Fruit fly (Drosophila melanogaster) whole organism, embryonic: ENCODE results near the gene anchor.

Source experiments
- Ada2b ChIP-seq: fragments of 200-800 bp; sonication (Bioruptor generic); IDR thresholded peaks from 2 replicates; pipeline ENCODE4 v1.3.6; 2022; ENCODE audit warnings: missing biosample characterization, missing genetic modification characterization
- CG1024 ChIP-seq: fragments of 200-800 bp; sonication (Bioruptor generic); IDR thresholded peaks from 2 replicates; pipeline ENCODE4 v1.3.6; 2022; ENCODE audit warnings: missing biosample characterization, missing genetic modification characterization
- CG10274 ChIP-seq: fragments of 200-800 bp; sonication (Bioruptor generic); optimal IDR thresholded peaks from 3 replicates; lab custom pipeline; 2017; ENCODE audit warnings: missing biosample characterization, mild to moderate bottlenecking, missing genetic modification characterization
- CG10959 ChIP-seq: fragments of 200-800 bp; sonication (Bioruptor generic); IDR thresholded peaks from 2 replicates; pipeline ENCODE4 v1.3.6; 2022; ENCODE audit warnings: missing biosample characterization, missing genetic modification characterization
- CG10979 ChIP-seq: fragments of 200-800 bp; sonication (Bioruptor generic); optimal IDR thresholded peaks from 2 replicates; lab custom pipeline; 2018; ENCODE audit warnings: missing biosample characterization, mild to moderate bottlenecking, missing genetic modification characterization, moderate library complexity
- CG11504 ChIP-seq: fragments of 200-800 bp; sonication (Bioruptor generic); optimal IDR thresholded peaks from 3 replicates; lab custom pipeline; 2019; ENCODE audit warnings: missing biosample characterization, mild to moderate bottlenecking, missing genetic modification characterization, moderate library complexity
- CG11723 ChIP-seq: fragments of 200-800 bp; sonication (Bioruptor generic); optimal IDR thresholded peaks from 2 replicates; lab custom pipeline; 2017; ENCODE audit warnings: missing biosample characterization, mild to moderate bottlenecking, missing genetic modification characterization
- CG17186 ChIP-seq: fragments of 200-800 bp; sonication (Bioruptor generic); optimal IDR thresholded peaks from 3 replicates; lab custom pipeline; 2017; ENCODE audit warnings: missing biosample characterization, missing genetic modification reagents, missing genetic modification characterization
- CG17361 ChIP-seq: fragments of 200-800 bp; sonication (Bioruptor generic); IDR thresholded peaks from 3 replicates; pipeline ENCODE4 v1.3.6; 2022; ENCODE audit warnings: missing biosample characterization, missing genetic modification characterization
- CG17912 ChIP-seq: fragments of 200-800 bp; sonication (Bioruptor generic); optimal IDR thresholded peaks from 2 replicates; lab custom pipeline; 2018; ENCODE audit warnings: missing biosample characterization, mild to moderate bottlenecking, missing genetic modification characterization
- CG34224 ChIP-seq: fragments of 200-800 bp; sonication (Bioruptor generic); IDR thresholded peaks from 3 replicates; pipeline ENCODE4 v1.3.6; 2022; ENCODE audit warnings: missing biosample characterization, missing genetic modification characterization; ENCODE audit not compliant: partially characterized antibody
- CG3838 ChIP-seq: fragments of 200-800 bp; sonication (Bioruptor generic); optimal IDR thresholded peaks from 3 replicates; lab custom pipeline; 2016; ENCODE audit warnings: missing biosample characterization, missing genetic modification characterization
- CG4854 ChIP-seq: fragments of 200-800 bp; sonication (Bioruptor generic); optimal IDR thresholded peaks from 2 replicates; lab custom pipeline; 2016; ENCODE audit warnings: missing biosample characterization, missing genetic modification characterization, inconsistent platforms
- CG5245 ChIP-seq: fragments of 200-800 bp; sonication (Bioruptor generic); optimal IDR thresholded peaks from 3 replicates; lab custom pipeline; 2016; ENCODE audit warnings: missing biosample characterization, missing genetic modification characterization
- CG6689 ChIP-seq: fragments of 200-800 bp; sonication (Bioruptor generic); IDR thresholded peaks from 2 replicates; pipeline ENCODE4 v1.3.6; 2022; ENCODE audit warnings: missing biosample characterization, missing genetic modification characterization
- CG6813 ChIP-seq: fragments of 200-800 bp; sonication (Bioruptor generic); optimal IDR thresholded peaks from 2 replicates; lab custom pipeline; 2017; ENCODE audit warnings: missing biosample characterization, missing genetic modification characterization, mild to moderate bottlenecking, moderate library complexity, missing genetic modification reagents
- CG7839 ChIP-seq: fragments of 200-800 bp; sonication (Bioruptor generic); optimal IDR thresholded peaks from 3 replicates; lab custom pipeline; 2018; ENCODE audit warnings: missing biosample characterization, mild to moderate bottlenecking, missing genetic modification characterization, moderate library complexity
- CG7987 ChIP-seq: fragments of 200-800 bp; sonication (Bioruptor generic); optimal IDR thresholded peaks from 2 replicates; lab custom pipeline; 2018; ENCODE audit warnings: missing biosample characterization, mild to moderate bottlenecking, missing genetic modification characterization, moderate library complexity
- CG9609 ChIP-seq: fragments of 200-800 bp; sonication (Bioruptor generic); optimal IDR thresholded peaks from 3 replicates; lab custom pipeline; 2016; ENCODE audit warnings: missing biosample characterization, missing genetic modification characterization
- CG9876 ChIP-seq: fragments of 200-800 bp; sonication (Bioruptor generic); optimal IDR thresholded peaks from 2 replicates; lab custom pipeline; 2016; ENCODE audit warnings: missing biosample characterization, missing genetic modification characterization
- Doc2 ChIP-seq: fragments of 200-800 bp; sonication (Bioruptor generic); IDR thresholded peaks from 2 replicates; pipeline ENCODE4 v1.3.6; 2022; ENCODE audit warnings: missing biosample characterization, missing genetic modification characterization
- Jarid2 ChIP-seq: fragments of 200-800 bp; sonication (Bioruptor generic); optimal IDR thresholded peaks from 3 replicates; lab custom pipeline; 2017; ENCODE audit warnings: mild to moderate bottlenecking, missing biosample characterization, missing genetic modification reagents, missing genetic modification characterization
- Meics ChIP-seq: fragments of 200-800 bp; sonication (Bioruptor generic); optimal IDR thresholded peaks from 2 replicates; lab custom pipeline; 2017; ENCODE audit warnings: missing biosample characterization, mild to moderate bottlenecking, missing genetic modification characterization
- Neu2 ChIP-seq: fragments of 200-800 bp; sonication (Bioruptor generic); optimal IDR thresholded peaks from 3 replicates; lab custom pipeline; 2016; ENCODE audit warnings: missing biosample characterization, missing genetic modification characterization, borderline replicate concordance
- Nf-YC ChIP-seq: fragments of 200-800 bp; optimal IDR thresholded peaks from 3 replicates; lab custom pipeline; 2019; ENCODE audit warnings: missing biosample characterization, mild to moderate bottlenecking, missing genetic modification characterization, moderate library complexity
- Sry-β ChIP-seq: fragments of 200-800 bp; sonication (Bioruptor generic); optimal IDR thresholded peaks from 2 replicates; lab custom pipeline; 2018; ENCODE audit warnings: missing biosample characterization, mild to moderate bottlenecking, missing genetic modification characterization, moderate library complexity
- Taf1 ChIP-seq: fragments of 200-800 bp; sonication (Bioruptor generic); IDR thresholded peaks from 2 replicates; pipeline ENCODE4 v1.3.6; 2022; ENCODE audit warnings: missing biosample characterization, missing genetic modification characterization
- Tbp ChIP-seq: fragments of >200 bp; optimal IDR thresholded peaks from 2 replicates; lab custom pipeline; 2018; ENCODE audit warnings: missing biosample characterization, missing genetic modification characterization
- Xbp1 ChIP-seq: fragments of 200-800 bp; sonication (Bioruptor generic); optimal IDR thresholded peaks from 3 replicates; lab custom pipeline; 2016; ENCODE audit warnings: missing biosample characterization, mild to moderate bottlenecking, missing genetic modification characterization
- Xrp1 ChIP-seq: fragments of 200-800 bp; sonication (Bioruptor generic); IDR thresholded peaks from 2 replicates; pipeline ENCODE4 v1.3.6; 2022; ENCODE audit warnings: missing biosample characterization, missing genetic modification characterization
- aop ChIP-seq: fragments of 200-800 bp; sonication (Bioruptor generic); IDR thresholded peaks from 2 replicates; pipeline ENCODE4 v1.3.6; 2022; ENCODE audit warnings: missing biosample characterization, missing genetic modification characterization
- ato ChIP-seq: fragments of 200-800 bp; sonication (Bioruptor generic); IDR thresholded peaks from 2 replicates; pipeline ENCODE4 v1.3.6; 2022; ENCODE audit warnings: missing biosample characterization, missing genetic modification characterization; ENCODE audit not compliant: partially characterized antibody
- cad ChIP-seq: fragments of >200 bp; optimal IDR thresholded peaks from 2 replicates; lab custom pipeline; 2017; ENCODE audit warnings: missing biosample characterization, missing genetic modification characterization
- danr ChIP-seq: fragments of 200-800 bp; sonication (Bioruptor generic); IDR thresholded peaks from 2 replicates; pipeline ENCODE4 v1.3.6; 2022; ENCODE audit warnings: missing biosample characterization, missing genetic modification characterization
- dmrt11E ChIP-seq: fragments of 200-800 bp; sonication (Bioruptor generic); optimal IDR thresholded peaks from 3 replicates; lab custom pipeline; 2018; ENCODE audit warnings: missing biosample characterization, mild to moderate bottlenecking, missing genetic modification characterization, moderate library complexity
- knrl ChIP-seq: fragments of 200-800 bp; sonication (Bioruptor generic); IDR thresholded peaks from 3 replicates; pipeline ENCODE4 v1.3.6; 2022; ENCODE audit warnings: missing biosample characterization, missing genetic modification characterization; ENCODE audit not compliant: partially characterized antibody
- lilli ChIP-seq: fragments of 200-800 bp; sonication (Bioruptor generic); optimal IDR thresholded peaks from 3 replicates; lab custom pipeline; 2016; ENCODE audit warnings: missing biosample characterization, missing genetic modification characterization
- lov ChIP-seq, 2 experiments: fragments of 200-800 bp in 1 of 2; fragments of >200 bp in 1 of 2; sonication (Bioruptor generic) in 1 of 2; IDR thresholded peaks in 1 of 2; optimal IDR thresholded peaks in 1 of 2; 2 replicates in 1 of 2; 3 replicates in 1 of 2; pipeline versions ENCODE4 v1.3.6 to Lab custom; 2017 to 2022; ENCODE audit warnings: missing biosample characterization in 1 of 2, missing genetic modification characterization in 1 of 2
- nerfin-1 ChIP-seq: fragments of 200-800 bp; sonication (Bioruptor generic); optimal IDR thresholded peaks from 3 replicates; lab custom pipeline; 2019; ENCODE audit warnings: missing biosample characterization, mild to moderate bottlenecking, missing genetic modification characterization, moderate library complexity
- phol ChIP-seq: fragments of 200-800 bp; sonication (Bioruptor generic); optimal IDR thresholded peaks from 3 replicates; lab custom pipeline; 2018; ENCODE audit warnings: missing biosample characterization, mild to moderate bottlenecking, missing genetic modification characterization, moderate library complexity
- prd ChIP-seq, 3 experiments: fragments of >200 bp in 2 of 3; fragments of 200-800 bp in 1 of 3; sonication (Bioruptor generic) in 1 of 3; optimal IDR thresholded peaks in 2 of 3; IDR thresholded peaks in 1 of 3; 2 replicates in 2 of 3; 3 replicates in 1 of 3; pipeline versions ENCODE4 v1.3.6 to Lab custom; 2017 to 2022; ENCODE audit warnings: missing biosample characterization in 1 of 3, missing genetic modification characterization in 1 of 3
- rib ChIP-seq: fragments of 200-800 bp; sonication (Bioruptor generic); IDR thresholded peaks from 2 replicates; pipeline ENCODE4 v1.3.6; 2022; ENCODE audit warnings: missing biosample characterization, missing genetic modification characterization
- tx ChIP-seq: fragments of 200-800 bp; sonication (Bioruptor generic); optimal IDR thresholded peaks from 2 replicates; lab custom pipeline; 2016; ENCODE audit warnings: missing biosample characterization, missing genetic modification characterization
- wdn ChIP-seq: fragments of 200-800 bp; sonication (Bioruptor generic); IDR thresholded peaks from 2 replicates; pipeline ENCODE4 v1.3.6; 2022; ENCODE audit warnings: missing biosample characterization, missing genetic modification characterization
- wor ChIP-seq: fragments of 200-800 bp; sonication (Bioruptor generic); IDR thresholded peaks from 2 replicates; pipeline ENCODE4 v1.3.6; 2022; ENCODE audit warnings: missing biosample characterization, missing genetic modification characterization
- zen ChIP-seq: fragments of 200-800 bp; sonication (Bioruptor generic); optimal IDR thresholded peaks from 3 replicates; lab custom pipeline; 2018; ENCODE audit warnings: missing biosample characterization, mild to moderate bottlenecking, missing genetic modification characterization, moderate library complexity
- zen2 ChIP-seq: fragments of 200-800 bp; sonication (Bioruptor generic); IDR thresholded peaks from 3 replicates; pipeline ENCODE4 v1.3.6; 2022; ENCODE audit warnings: missing biosample characterization, missing genetic modification characterization; ENCODE audit not compliant: partially characterized antibody

The anchor gene

dm6 chr3L:17610896-17611711 is 10.5 kb upstream of the anchor start (continued):
- TF ChIP-seq Ada2b (GFP tag; lab: Robert Waterston, UW), result no peak
- TF ChIP-seq Doc2 (GFP tag; lab: Robert Waterston, UW), result no peak
- no peak for TF ChIP-seq CG17912 (GFP tag; lab: Kevin White, UChicago)
- no peak for TF ChIP-seq CG9876 (GFP tag; lab: Kevin White, UChicago)
- peak; percentile 88 for TF ChIP-seq phol
- no peak for TF ChIP-seq cad (GFP tag; lab: Kevin White, UChicago)
- TF ChIP-seq CG6813, result peak; percentile 47
- peak; percentile 86 for TF ChIP-seq dmrt11E (tag; lab: Kevin White, UChicago)
- TF ChIP-seq Xrp1 (GFP tag; lab: Robert Waterston, UW), result peak; percentile 70
- TF ChIP-seq Nf-YC (tag; lab: Kevin White, UChicago), result no peak
- no peak for TF ChIP-seq aop (GFP tag; lab: Robert Waterston, UW)
- TF ChIP-seq zen (tag; lab: Kevin White, UChicago), result peak; percentile 47
- no peak for TF ChIP-seq Tbp (GFP tag; lab: Kevin White, UChicago)
- TF ChIP-seq CG7839 (tag; lab: Kevin White, UChicago), result peak; percentile 82
- TF ChIP-seq wor, result peak; percentile 38; the same call in 1 of the 2 replicates
- no peak for TF ChIP-seq CG3838 (GFP tag; lab: Kevin White, UChicago)
- TF ChIP-seq CG11723 (GFP tag; lab: Kevin White, UChicago), result peak; percentile 36
- TF ChIP-seq CG9609 (GFP tag; lab: Kevin White, UChicago), result no peak
- peak; percentile 27 for TF ChIP-seq Meics (GFP tag; lab: Kevin White, UChicago)
- no peak for TF ChIP-seq lov (optimal IDR thresholded peaks at IDR 0.05; lab: Kevin White, UChicago)
- TF ChIP-seq lov (GFP tag; IDR thresholded peaks at IDR 0.05; lab: Robert Waterston, UW), result 0 out of 3 replicates have a peak, but pooled peaks have one; percentile 6
- TF ChIP-seq CG10979 (tag; lab: Kevin White, UChicago), result peak; percentile 88
- TF ChIP-seq CG4854, result no peak
- TF ChIP-seq ato, result no peak
- no peak for TF ChIP-seq CG10959 (GFP tag; lab: Robert Waterston, UW)
- TF ChIP-seq Neu2 (GFP tag; lab: Kevin White, UChicago), result no peak
- TF ChIP-seq Xbp1 (GFP tag; lab: Kevin White, UChicago), result peak; percentile 65
- TF ChIP-seq rib (GFP tag; lab: Robert Waterston, UW), result no peak
- TF ChIP-seq knrl (GFP tag; lab: Robert Waterston, UW), result no peak
- peak; percentile 33 for TF ChIP-seq lilli
- peak; percentile 36 for TF ChIP-seq Jarid2 (GFP tag; lab: Kevin White, UChicago)
- TF ChIP-seq CG34224 (GFP tag; lab: Robert Waterston, UW), result no peak
- TF ChIP-seq zen2 (GFP tag; lab: Robert Waterston, UW), result no peak
- peak; percentile 35 for TF ChIP-seq CG5245
- TF ChIP-seq wdn (GFP tag; lab: Robert Waterston, UW), result no peak
- no peak for TF ChIP-seq CG17186 (GFP tag; lab: Kevin White, UChicago)
- peak; percentile 51 for TF ChIP-seq CG6689 (GFP tag; lab: Robert Waterston, UW)
- no peak for TF ChIP-seq tx
- TF ChIP-seq Sry-β, result no peak
- no peak for TF ChIP-seq prd (optimal IDR thresholded peaks at IDR 0.05; lab: Kevin White, UChicago)
- peak; percentile 37; the same call in 1 of the 3 replicates for TF ChIP-seq prd (GFP tag; IDR thresholded peaks at IDR 0.05; lab: Robert Waterston, UW)
- TF ChIP-seq CG1024 (GFP tag; lab: Robert Waterston, UW), result 0 out of 2 replicates have a peak, but pooled peaks have one; percentile 22
- peak; percentile 74 for TF ChIP-seq nerfin-1 (tag; lab: Kevin White, UChicago)
- TF ChIP-seq CG7987 (GFP tag; lab: Kevin White, UChicago), result no peak
- TF ChIP-seq danr (GFP tag; lab: Robert Waterston, UW), result no peak
- TF ChIP-seq Taf1 (GFP tag; lab: Robert Waterston, UW), result no peak
- TF ChIP-seq CG10274 (GFP tag; lab: Kevin White, UChicago), result no peak
- TF ChIP-seq CG17361 (GFP tag; lab: Robert Waterston, UW), result peak; percentile 95
- TF ChIP-seq CG11504 (tag; lab: Kevin White, UChicago), result peak; percentile 84
